Worm (Caenorhabditis elegans): ENCODE measurements around the gene pqn-57.

The pqn-57 gene

ce11 chrX:8276984-8277383 is 43.8 kb downstream of the pqn-57 start:
- TF ChIP-seq W03F9.2 (tag; optimal IDR thresholded peaks at IDR 0.05) (no peak), dao-5 (tag; optimal IDR thresholded peaks at IDR 0.05) (no peak), him-1 (tag; optimal IDR thresholded peaks at IDR 0.05) (no peak)

DNA sequence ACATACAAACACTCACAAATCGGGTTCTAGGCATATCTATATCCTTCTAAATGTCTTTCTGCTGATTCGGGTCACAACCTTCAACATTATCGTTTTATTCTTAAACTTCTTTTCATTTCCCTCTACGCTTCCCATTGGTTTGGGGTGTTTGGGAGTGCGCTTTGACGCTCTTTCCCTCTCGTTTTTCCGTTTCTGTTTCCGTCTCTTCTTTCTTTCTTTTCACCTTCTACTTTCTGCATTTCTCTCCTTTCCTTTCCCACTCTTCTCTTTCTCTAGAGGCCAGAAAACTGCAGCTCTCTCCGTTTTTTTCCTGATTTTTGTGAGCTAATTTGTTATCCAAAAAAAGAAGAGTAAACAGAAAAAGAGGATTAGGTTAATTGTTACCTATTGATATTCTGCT is 44.5 kb downstream of the pqn-57 start:
- TF ChIP-seq him-1 (tag; optimal IDR thresholded peaks at IDR 0.05) (no peak), W03F9.2 (tag; optimal IDR thresholded peaks at IDR 0.05) (no peak), dao-5 (tag; optimal IDR thresholded peaks at IDR 0.05) (no peak)

ce11 chrX:8274869-8275268 is 45.9 kb downstream of the pqn-57 start, which contains the start of gene ksr-1:
ksr-1 (plus strand) TSS chrX:8275169.
- TF ChIP-seq W03F9.2 (tag; optimal IDR thresholded peaks at IDR 0.05): no peak
- TF ChIP-seq dao-5 (tag; optimal IDR thresholded peaks at IDR 0.05): no peak
- TF ChIP-seq him-1 (tag; optimal IDR thresholded peaks at IDR 0.05): no peak

ce11 chrX:8273496-8273895 is 47.3 kb downstream of the pqn-57 start:
- TF ChIP-seq him-1 (tag; optimal IDR thresholded peaks at IDR 0.05) (no peak), dao-5 (tag; optimal IDR thresholded peaks at IDR 0.05) (no peak), W03F9.2 (tag; optimal IDR thresholded peaks at IDR 0.05) (no peak)

DNA sequence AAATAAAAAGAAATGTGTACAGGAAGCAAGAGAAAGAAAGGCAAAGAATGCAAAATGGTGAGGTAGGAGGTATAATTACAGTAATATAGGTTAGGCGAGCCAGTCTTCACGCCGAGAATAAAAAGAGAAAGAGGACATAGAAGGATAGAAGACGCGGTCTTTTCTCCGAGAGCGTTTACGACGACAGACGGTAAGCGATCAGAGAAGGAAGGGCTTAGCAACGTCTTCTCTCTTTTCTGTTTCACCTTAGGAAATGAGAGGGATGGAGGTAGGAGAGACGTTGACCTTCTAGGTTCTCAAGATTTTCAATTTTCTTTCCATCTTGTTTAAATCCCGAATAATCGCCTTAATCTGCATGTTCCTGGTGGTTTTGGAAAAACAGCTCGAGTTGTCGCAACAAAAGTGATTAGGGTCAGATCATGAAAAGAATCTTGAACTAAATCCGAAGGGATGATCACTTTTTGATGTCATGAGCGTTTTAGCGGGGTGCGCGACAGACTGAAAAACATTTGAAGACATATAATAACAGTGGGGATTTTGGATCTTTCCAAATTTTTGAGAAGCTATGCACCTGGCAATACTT is 49.7 kb downstream of the pqn-57 start, which contains the start of gene cutl-29:
Gene cutl-29, minus strand, starts transcription at position 51 of the 583 bp plus-strand sequence.
- TF ChIP-seq W03F9.2 (tag; optimal IDR thresholded peaks at IDR 0.05) (no peak), him-1 (tag; optimal IDR thresholded peaks at IDR 0.05) (no peak), dao-5 (tag; optimal IDR thresholded peaks at IDR 0.05) (no peak)

Measured in whole organism, L4/young adult.